Worm (Caenorhabditis elegans) whole organism, early embryonic: ENCODE data around the gene Y39F10A.1.

Source experiments
- B0310.2 ChIP-seq: sonication (generic microtip); optimal IDR thresholded peaks from 2 replicates; lab custom pipeline; 2016; ENCODE audit warnings: mild to moderate bottlenecking, missing genetic modification characterization, missing compliant biosample characterization
- F13C5.2 ChIP-seq: sonication (generic microtip); optimal IDR thresholded peaks from 2 replicates; lab custom pipeline; 2017; ENCODE audit warnings: mild to moderate bottlenecking, missing genetic modification characterization, inconsistent platforms, missing compliant biosample characterization
- ama-1 ChIP-seq: fragments of 150-350 bp; optimal IDR thresholded peaks from 2 replicates; lab custom pipeline; 2014
- ceh-13 ChIP-seq: fragments of 200-800 bp; sonication (Bioruptor generic); optimal IDR thresholded peaks from 2 replicates; lab custom pipeline; 2018; ENCODE audit warnings: mild to moderate bottlenecking, missing genetic modification characterization, missing compliant biosample characterization
- ceh-36 ChIP-seq: sonication (generic microtip); optimal IDR thresholded peaks from 2 replicates; lab custom pipeline; 2016; ENCODE audit warnings: missing genetic modification characterization, inconsistent platforms, missing compliant biosample characterization
- pes-1 ChIP-seq: fragments of 200-800 bp; sonication (Bioruptor generic); IDR thresholded peaks from 2 replicates; pipeline ENCODE4 v1.3.6; 2022; ENCODE audit warnings: missing genetic modification reagents, missing genetic modification characterization, missing compliant biosample characterization
- scrt-1 ChIP-seq: fragments of 200-800 bp; sonication (Bioruptor generic); IDR thresholded peaks from 2 replicates; pipeline ENCODE4 v1.3.6; 2022; ENCODE audit warnings: missing genetic modification characterization, missing compliant biosample characterization
- tbx-11 ChIP-seq: fragments of 200-800 bp; sonication (Bioruptor generic); IDR thresholded peaks from 2 replicates; pipeline ENCODE4 v1.3.6; 2022; ENCODE audit warnings: missing genetic modification characterization, missing compliant biosample characterization
- tra-4 ChIP-seq: sonication (generic microtip); optimal IDR thresholded peaks from 2 replicates; lab custom pipeline; 2017; ENCODE audit warnings: missing genetic modification characterization, missing compliant biosample characterization

- TF ChIP-seq tbx-11 (GFP tag; lab: Robert Waterston, UW) (no peak), ceh-36 (tag; lab: Kevin White, UChicago) (no peak), F13C5.2 (tag; lab: Kevin White, UChicago) (no peak), ceh-13 (GFP tag; lab: Kevin White, UChicago) (no peak), scrt-1 (no peak), tra-4 (tag; lab: Kevin White, UChicago) (no peak), B0310.2 (no peak), pes-1 (GFP tag; lab: Robert Waterston, UW) (no peak), ama-1 (lab: Kevin White, UChicago) (no peak)
These were observed 34.3 kb upstream of the Y39F10A.1 start, which contains the start of gene fbxc-48 for ce11 chrII:740808-741207.
